Worm (Caenorhabditis elegans): ENCODE results near the gene K08E4.3.

ce11 chrIV:12084587-12084986 lies 27.0 kb downstream of the K08E4.3 start:
- TF ChIP-seq aly-2 (tag; optimal IDR thresholded peaks at IDR 0.05) (no peak), unc-98 (GFP tag; IDR thresholded peaks at IDR 0.05) (no peak), efl-1 (optimal IDR thresholded peaks at IDR 0.05) (no peak), efl-1 (GFP tag; optimal IDR thresholded peaks at IDR 0.05 in 1 of 2) (no peak)
